Worm (Caenorhabditis elegans) whole organism, young adult: Measurements from ENCODE around the gene ift-139.

Source experiments
- B0019.2 ChIP-seq: fragments of 200-800 bp; sonication (Bioruptor generic); conservative IDR thresholded peaks from 2 replicates; pipeline ENCODE4 v1.3.6; 2022; ENCODE audit warnings: missing genetic modification reagents, missing genetic modification characterization, missing compliant biosample characterization
- B0261.1 ChIP-seq: sonication (generic microtip); optimal IDR thresholded peaks from 2 replicates; lab custom pipeline; 2016; ENCODE audit warnings: mild to moderate bottlenecking, missing genetic modification characterization, moderate library complexity, missing compliant biosample characterization
- C06A6.2 ChIP-seq: fragments of 200-800 bp; sonication (Bioruptor generic); conservative IDR thresholded peaks from 2 replicates; pipeline ENCODE4 v1.3.6; 2022; ENCODE audit warnings: missing genetic modification characterization, missing compliant biosample characterization
- D2030.7 ChIP-seq: fragments of 200-800 bp; sonication (Bioruptor generic); IDR thresholded peaks from 2 replicates; pipeline ENCODE4 v1.3.6; 2022; ENCODE audit warnings: missing genetic modification reagents, missing genetic modification characterization, missing compliant biosample characterization
- F22D6.2 ChIP-seq: sonication (generic microtip); optimal IDR thresholded peaks from 2 replicates; lab custom pipeline; 2016; ENCODE audit warnings: mild to moderate bottlenecking, missing genetic modification characterization, missing compliant biosample characterization
- F33H1.4 ChIP-seq: fragments of 200-800 bp; sonication (Bioruptor generic); IDR thresholded peaks from 2 replicates; pipeline ENCODE4 v1.3.6; 2022; ENCODE audit warnings: missing genetic modification reagents, missing genetic modification characterization, missing compliant biosample characterization
- F39B2.1 ChIP-seq: fragments of 200-800 bp; sonication (Bioruptor generic); IDR thresholded peaks from 2 replicates; pipeline ENCODE4 v1.3.6; 2022; ENCODE audit warnings: missing genetic modification reagents, missing genetic modification characterization, missing compliant biosample characterization
- F49E8.2 ChIP-seq: sonication (generic microtip); optimal IDR thresholded peaks from 3 replicates; lab custom pipeline; 2017; ENCODE audit warnings: missing genetic modification characterization, mild to moderate bottlenecking, missing compliant biosample characterization, antibody characterized with exemption, moderate library complexity; ENCODE audit not compliant: insufficient read depth
- F55B11.4 ChIP-seq: sonication (generic microtip); optimal IDR thresholded peaks from 2 replicates; lab custom pipeline; 2016; ENCODE audit warnings: missing compliant biosample characterization, missing genetic modification characterization, borderline replicate concordance; ENCODE audit not compliant: insufficient read depth
- F57C9.4 ChIP-seq: sonication (generic microtip); optimal IDR thresholded peaks from 2 replicates; lab custom pipeline; 2017; ENCODE audit warnings: mild to moderate bottlenecking, missing genetic modification characterization, missing compliant biosample characterization
- K11D2.4 ChIP-seq: fragments of 200-800 bp; sonication (Bioruptor generic); IDR thresholded peaks from 2 replicates; pipeline ENCODE4 v1.3.6; 2022; ENCODE audit warnings: missing genetic modification reagents, missing genetic modification characterization, missing compliant biosample characterization
- K12H6.12 ChIP-seq: fragments of 200-800 bp; sonication (Bioruptor generic); optimal IDR thresholded peaks from 2 replicates; lab custom pipeline; 2018; ENCODE audit warnings: mild to moderate bottlenecking, missing genetic modification characterization, missing compliant biosample characterization
- Y53G8AR.9 ChIP-seq: fragments of 200-800 bp; sonication (Bioruptor generic); conservative IDR thresholded peaks from 2 replicates; pipeline ENCODE4 v1.3.6; 2022; ENCODE audit warnings: missing genetic modification reagents, missing genetic modification characterization, missing compliant biosample characterization
- Y79H2A.3 ChIP-seq: fragments of 200-800 bp; sonication (Bioruptor generic); conservative IDR thresholded peaks from 2 replicates; pipeline ENCODE4 v1.3.6; 2022; ENCODE audit warnings: missing genetic modification reagents, missing genetic modification characterization, missing compliant biosample characterization
- atf-7 ChIP-seq: sonication (generic microtip); optimal IDR thresholded peaks from 2 replicates; lab custom pipeline; 2017; ENCODE audit warnings: mild to moderate bottlenecking, missing genetic modification characterization, missing compliant biosample characterization
- attf-3 ChIP-seq: fragments of 200-800 bp; sonication (Bioruptor generic); conservative IDR thresholded peaks from 2 replicates; pipeline ENCODE4 v1.3.6; 2022; ENCODE audit warnings: missing genetic modification reagents, missing genetic modification characterization, missing compliant biosample characterization
- attf-5 ChIP-seq: fragments of 200-800 bp; sonication (Bioruptor generic); optimal IDR thresholded peaks from 2 replicates; lab custom pipeline; 2018; ENCODE audit warnings: mild to moderate bottlenecking, missing genetic modification characterization, missing compliant biosample characterization
- attf-6 ChIP-seq: fragments of 200-800 bp; sonication (Bioruptor generic); IDR thresholded peaks from 2 replicates; pipeline ENCODE4 v1.3.6; 2022; ENCODE audit warnings: missing genetic modification reagents, missing genetic modification characterization, missing compliant biosample characterization
- ccch-3 ChIP-seq: fragments of 200-800 bp; sonication (Bioruptor generic); optimal IDR thresholded peaks from 2 replicates; lab custom pipeline; 2018; ENCODE audit warnings: mild to moderate bottlenecking, missing genetic modification characterization, missing compliant biosample characterization
- cebp-2 ChIP-seq: fragments of 200-800 bp; sonication (Bioruptor generic); IDR thresholded peaks from 2 replicates; pipeline ENCODE4 v1.3.6; 2022; ENCODE audit warnings: missing genetic modification characterization, missing compliant biosample characterization
- ceh-58 ChIP-seq: fragments of 200-800 bp; sonication (Bioruptor generic); IDR thresholded peaks from 2 replicates; pipeline ENCODE4 v1.3.6; 2022; ENCODE audit warnings: missing genetic modification characterization, missing compliant biosample characterization
- chd-7 ChIP-seq: sonication (generic microtip); optimal IDR thresholded peaks from 2 replicates; lab custom pipeline; 2016; ENCODE audit warnings: mild to moderate bottlenecking, missing genetic modification characterization, moderate library complexity, missing compliant biosample characterization
- dox-1 ChIP-seq: fragments of 200-800 bp; sonication (Bioruptor generic); IDR thresholded peaks from 2 replicates; pipeline ENCODE4 v1.3.6; 2022; ENCODE audit warnings: missing genetic modification reagents, missing genetic modification characterization, missing compliant biosample characterization
- dpl-1 ChIP-seq: fragments of 150-350 bp; optimal IDR thresholded peaks from 2 replicates; lab custom pipeline; 2014; ENCODE audit warnings: missing biosample characterization, missing genetic modification reagents, missing genetic modification characterization
- egl-18 ChIP-seq: fragments of 200-800 bp; sonication (Bioruptor generic); IDR thresholded peaks from 2 replicates; pipeline ENCODE4 v1.3.6; 2022; ENCODE audit warnings: missing genetic modification reagents, missing genetic modification characterization, missing compliant biosample characterization
- gei-17 ChIP-seq: fragments of 200-800 bp; sonication (Bioruptor generic); optimal IDR thresholded peaks from 2 replicates; lab custom pipeline; 2018; ENCODE audit warnings: mild to moderate bottlenecking, missing genetic modification characterization, missing compliant biosample characterization
- hmg-1.2 ChIP-seq: fragments of 200-800 bp; sonication (Bioruptor generic); IDR thresholded peaks from 2 replicates; pipeline ENCODE4 v1.3.6; 2022; ENCODE audit warnings: missing genetic modification reagents, missing genetic modification characterization, missing compliant biosample characterization
- lag-1 ChIP-seq: fragments of 200-800 bp; sonication (Bioruptor generic); IDR thresholded peaks from 2 replicates; pipeline ENCODE4 v1.3.6; 2022; ENCODE audit warnings: missing genetic modification reagents, missing genetic modification characterization, missing compliant biosample characterization
- let-607 ChIP-seq, 2 experiments: fragments of 200-800 bp in 1 of 2; sonication (Bioruptor generic) in 1 of 2; sonication (generic microtip) in 1 of 2; optimal IDR thresholded peaks; 2 replicates each; lab custom pipeline; 2016 to 2018; ENCODE audit warnings: mild to moderate bottlenecking in 2 of 2, missing compliant biosample characterization in 2 of 2, missing genetic modification characterization in 2 of 2, moderate library complexity in 2 of 2, missing genotype in 1 of 2
- lsy-27 ChIP-seq: sonication (generic microtip); optimal IDR thresholded peaks from 2 replicates; lab custom pipeline; 2017; ENCODE audit warnings: missing genetic modification characterization, mild to moderate bottlenecking, missing compliant biosample characterization, antibody characterized with exemption, missing genotype, borderline replicate concordance; ENCODE audit not compliant: insufficient read depth
- mcd-1 ChIP-seq: fragments of 200-800 bp; sonication (Bioruptor generic); IDR thresholded peaks from 2 replicates; pipeline ENCODE4 v1.3.6; 2022; ENCODE audit warnings: missing genetic modification reagents, missing genetic modification characterization, missing compliant biosample characterization
- mes-4 ChIP-seq: sonication (generic microtip); optimal IDR thresholded peaks from 2 replicates; lab custom pipeline; 2016; ENCODE audit warnings: missing genotype, missing genetic modification characterization, missing compliant biosample characterization
- nhr-120 ChIP-seq: fragments of 200-800 bp; sonication (Bioruptor generic); IDR thresholded peaks from 2 replicates; pipeline ENCODE4 v1.3.6; 2022; ENCODE audit warnings: missing genetic modification characterization, missing compliant biosample characterization
- nhr-179 ChIP-seq: sonication (generic microtip); optimal IDR thresholded peaks from 2 replicates; lab custom pipeline; 2016; ENCODE audit warnings: mild to moderate bottlenecking, missing genetic modification characterization, missing compliant biosample characterization
- nhr-80 ChIP-seq: sonication (generic microtip); optimal IDR thresholded peaks from 2 replicates; lab custom pipeline; 2016; ENCODE audit warnings: missing genetic modification characterization, missing compliant biosample characterization
- nhr-90 ChIP-seq: sonication (generic microtip); optimal IDR thresholded peaks from 2 replicates; lab custom pipeline; 2016; ENCODE audit warnings: missing genotype, mild to moderate bottlenecking, missing genetic modification characterization, missing compliant biosample characterization
- pha-4 ChIP-seq: fragments of 150-350 bp; sonication (generic microtip); optimal IDR thresholded peaks from 2 replicates; lab custom pipeline; 2014; ENCODE audit warnings: missing biosample characterization, missing genetic modification reagents, missing genetic modification characterization
- repo-1 ChIP-seq: sonication (generic microtip); optimal IDR thresholded peaks from 2 replicates; lab custom pipeline; 2017; ENCODE audit warnings: mild to moderate bottlenecking, missing genetic modification characterization, missing compliant biosample characterization
- sea-2 ChIP-seq: fragments of 200-800 bp; sonication (Bioruptor generic); IDR thresholded peaks from 2 replicates; pipeline ENCODE4 v1.3.6; 2022; ENCODE audit warnings: missing genetic modification characterization, missing compliant biosample characterization
- snpc-1.3 ChIP-seq: sonication (generic microtip); optimal IDR thresholded peaks from 2 replicates; lab custom pipeline; 2017; ENCODE audit warnings: missing genetic modification characterization, mild to moderate bottlenecking, missing compliant biosample characterization, antibody characterized with exemption, moderate library complexity, missing genotype, missing genetic modification reagents; ENCODE audit not compliant: insufficient read depth
- snpc-3.4 ChIP-seq: sonication (generic microtip); optimal IDR thresholded peaks from 2 replicates; lab custom pipeline; 2017; ENCODE audit warnings: missing genetic modification characterization, mild to moderate bottlenecking, missing compliant biosample characterization, antibody characterized with exemption, moderate library complexity, missing genotype, missing genetic modification reagents
- unc-130 ChIP-seq: sonication (generic microtip); optimal IDR thresholded peaks from 2 replicates; lab custom pipeline; 2016; ENCODE audit warnings: missing genetic modification reagents, missing genetic modification characterization, missing compliant biosample characterization
- zim-3 ChIP-seq: sonication (generic microtip); optimal IDR thresholded peaks from 2 replicates; lab custom pipeline; 2017; ENCODE audit warnings: mild to moderate bottlenecking, missing genetic modification characterization, moderate library complexity, missing compliant biosample characterization
- ztf-18 ChIP-seq: sonication (generic microtip); optimal IDR thresholded peaks from 2 replicates; lab custom pipeline; 2016; ENCODE audit warnings: missing genotype, mild to moderate bottlenecking, missing genetic modification characterization, missing compliant biosample characterization
- ztf-22 ChIP-seq: fragments of 200-800 bp; sonication (Bioruptor generic); optimal IDR thresholded peaks from 2 replicates; lab custom pipeline; 2018; ENCODE audit warnings: mild to moderate bottlenecking, missing genetic modification characterization, moderate library complexity, missing compliant biosample characterization
- ztf-25 ChIP-seq: fragments of 200-800 bp; sonication (Bioruptor generic); IDR thresholded peaks from 2 replicates; pipeline ENCODE4 v1.3.6; 2022; ENCODE audit warnings: missing genetic modification reagents, missing genetic modification characterization, missing compliant biosample characterization
- ztf-26 ChIP-seq: sonication (generic microtip); optimal IDR thresholded peaks from 2 replicates; lab custom pipeline; 2017; ENCODE audit warnings: missing genetic modification characterization, missing compliant biosample characterization
- ztf-6 ChIP-seq: fragments of 200-800 bp; sonication (Bioruptor generic); IDR thresholded peaks from 2 replicates; pipeline ENCODE4 v1.3.6; 2022; ENCODE audit warnings: missing genetic modification reagents, missing genetic modification characterization, missing compliant biosample characterization

ift-139 gene

ce11 chrIII:6019512-6020209 is 19.6 kb downstream of the ift-139 start, which contains the start of the genes npp-10 and cyk-3 (continued):
- TF ChIP-seq zim-3 (no peak), F49E8.2 (tag; lab: Kevin White, UChicago) (no peak), snpc-3.4 (tag; lab: Kevin White, UChicago) (no peak), ztf-26 (no peak), gei-17 (GFP tag; lab: Kevin White, UChicago) (no peak), K12H6.12 (tag; lab: Kevin White, UChicago) (no peak), attf-3 (GFP tag; lab: Robert Waterston, UW) (no peak), nhr-80 (no peak), Y79H2A.3 (GFP tag; lab: Robert Waterston, UW) (no peak), ztf-18 (no peak), atf-7 (tag; lab: Kevin White, UChicago) (no peak), pha-4 (tag; lab: Kevin White, UChicago) (no peak), nhr-120 (GFP tag; lab: Robert Waterston, UW) (no peak), B0019.2 (GFP tag; lab: Robert Waterston, UW) (no peak), mes-4 (tag; lab: Kevin White, UChicago) (no peak), let-607 (tag; optimal IDR thresholded peaks at IDR 0.05; lab: Kevin White, UChicago) (no peak), F57C9.4 (tag; lab: Kevin White, UChicago) (no peak), repo-1 (tag; lab: Kevin White, UChicago) (no peak), attf-5 (GFP tag; lab: Kevin White, UChicago) (no peak), attf-6 (no peak), egl-18 (no peak), Y53G8AR.9 (GFP tag; lab: Robert Waterston, UW) (no peak), B0261.1 (tag; lab: Kevin White, UChicago) (no peak), K11D2.4 (GFP tag; lab: Robert Waterston, UW) (no peak), dox-1 (GFP tag; lab: Robert Waterston, UW) (peak; percentile 47; the same call in 1 of the 2 replicates), C06A6.2 (GFP tag; lab: Robert Waterston, UW) (no peak), F39B2.1 (GFP tag; lab: Robert Waterston, UW) (no peak), nhr-179 (no peak), nhr-90 (tag; lab: Kevin White, UChicago) (no peak), chd-7 (tag; lab: Kevin White, UChicago) (no peak), F33H1.4 (GFP tag; lab: Robert Waterston, UW) (0 out of 2 replicates have a peak, but pooled peaks have one; percentile 6), snpc-1.3 (tag; lab: Kevin White, UChicago) (peak; percentile 2), hmg-1.2 (GFP tag; lab: Robert Waterston, UW) (peak; percentile 98), lsy-27 (tag; lab: Kevin White, UChicago) (no peak), ccch-3 (no peak), ztf-22 (no peak), cebp-2 (no peak), ztf-25 (no peak), sea-2 (no peak), ceh-58 (no peak), ztf-6 (GFP tag; lab: Robert Waterston, UW) (no peak), F22D6.2 (no peak), dpl-1 (GFP tag; lab: Kevin White, UChicago) (peak; percentile 5), F55B11.4 (tag; lab: Kevin White, UChicago) (no peak), D2030.7 (GFP tag; lab: Robert Waterston, UW) (0 out of 2 replicates have a peak, but pooled peaks have one; percentile 0), lag-1 (GFP tag; lab: Robert Waterston, UW) (no peak), unc-130 (GFP tag; lab: Kevin White, UChicago) (no peak), mcd-1 (GFP tag; lab: Robert Waterston, UW) (peak; percentile 92)
